Worm (Caenorhabditis elegans): ENCODE data around the gene tat-6.

tat-6 gene

ce11 chrV:3168650-3169049 lies 39.7 kb downstream of the tat-6 start, which contains the start of gene C36C5.15:
C36C5.15 (minus strand) TSS chrV:3168750.
- no peak for TF ChIP-seq dmd-9 (GFP tag; IDR thresholded peaks at IDR 0.05)
- TF ChIP-seq jun-1 (tag; optimal IDR thresholded peaks at IDR 0.05), result no peak

DNA sequence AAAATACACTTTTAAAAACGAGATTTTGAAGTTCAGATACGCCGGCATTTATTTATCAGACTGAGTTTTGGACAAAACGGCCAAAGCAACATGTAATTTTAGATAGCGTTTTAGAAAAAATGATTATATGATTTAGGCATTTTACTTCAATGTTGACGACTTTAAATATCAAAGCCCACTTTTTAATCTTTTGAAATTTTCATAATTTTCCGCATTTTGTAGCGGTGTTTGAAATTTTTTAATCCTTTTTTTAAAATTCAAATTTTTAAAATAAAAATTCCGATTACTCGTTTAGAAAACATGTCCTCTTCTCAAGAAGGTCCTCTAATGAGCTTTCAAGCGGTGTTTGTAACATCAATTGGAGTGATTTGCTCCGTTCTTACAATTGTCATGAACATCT lies 40.9 kb downstream of the tat-6 start, which contains the start of gene srbc-6:
Gene srbc-6, plus strand, starts transcription at position 301 of the 400 bp plus-strand sequence.
- TF ChIP-seq hmg-1.1 (GFP tag; IDR thresholded peaks at IDR 0.05), result no peak
- TF ChIP-seq nhr-25 (tag; optimal IDR thresholded peaks at IDR 0.05; ENCODE audit: borderline replicate concordance, insufficient read depth), result no peak
- TF ChIP-seq nhr-11 (tag; optimal IDR thresholded peaks at IDR 0.05), result no peak
- no peak for TF ChIP-seq php-3 (GFP tag; IDR thresholded peaks at IDR 0.05)
- no peak for TF ChIP-seq fos-1 (tag; optimal IDR thresholded peaks at IDR 0.05)
- no peak for TF ChIP-seq jun-1 (tag; optimal IDR thresholded peaks at IDR 0.05)
- TF ChIP-seq duxl-1 (tag; optimal IDR thresholded peaks at IDR 0.05; ENCODE audit: poor library complexity), result no peak
- no peak for TF ChIP-seq ceh-20 (GFP tag; IDR thresholded peaks at IDR 0.05)
- no peak for TF ChIP-seq unc-62 (GFP tag; optimal IDR thresholded peaks at IDR 0.05 in 1 of 2)
- no peak for TF ChIP-seq unc-62 (tag; optimal IDR thresholded peaks at IDR 0.05)
- no peak for TF ChIP-seq zip-2 (tag; optimal IDR thresholded peaks at IDR 0.05)
- TF ChIP-seq dve-1 (tag; optimal IDR thresholded peaks at IDR 0.05; ENCODE audit: insufficient read depth), result no peak
- TF ChIP-seq fkh-10 (GFP tag; optimal IDR thresholded peaks at IDR 0.05), result no peak
- no peak for TF ChIP-seq F26F4.8 (GFP tag; conservative IDR thresholded peaks at IDR 0.05)
- TF ChIP-seq ceh-32 (tag; optimal IDR thresholded peaks at IDR 0.05; ENCODE audit: poor library complexity), result no peak
- no peak for TF ChIP-seq ctbp-1 (GFP tag; IDR thresholded peaks at IDR 0.05)
- no peak for TF ChIP-seq aly-2 (tag; optimal IDR thresholded peaks at IDR 0.05)

ce11 chrV:3171625-3172024 lies 42.7 kb downstream of the tat-6 start:
- TF ChIP-seq nhr-28 (tag; optimal IDR thresholded peaks at IDR 0.05) (no peak), egl-27 (tag; optimal IDR thresholded peaks at IDR 0.05) (no peak), ceh-28 (tag; optimal IDR thresholded peaks at IDR 0.05) (peak; percentile 86), unc-39 (tag; optimal IDR thresholded peaks at IDR 0.05) (no peak), snpc-4 (tag; optimal IDR thresholded peaks at IDR 0.05) (no peak), lim-7 (GFP tag; IDR thresholded peaks at IDR 0.05) (no peak)

- TF ChIP-seq pqm-1 (tag; optimal IDR thresholded peaks at IDR 0.05) (no peak), lin-39 (tag; optimal IDR thresholded peaks at IDR 0.05) (no peak)
Measured at ce11 chrV:3176161-3176560, 47.3 kb downstream of the tat-6 start, which contains the start of gene srab-8. srab-8 (plus strand) TSS chrV:3176461.

All from whole organism, L4 larva.